Worm (Caenorhabditis elegans): Measurements from ENCODE around the gene ugt-20.

The ugt-20 gene

ce11 chrIV:6059702-6060101 is 23.7 kb downstream of the ugt-20 start:
- TF ChIP-seq ceh-13 (GFP tag; optimal IDR thresholded peaks at IDR 0.05): no peak
- no peak for TF ChIP-seq hnd-1 (tag; optimal IDR thresholded peaks at IDR 0.05)
- no peak for TF ChIP-seq aly-1 (tag; optimal IDR thresholded peaks at IDR 0.05)
- no peak for TF ChIP-seq tra-4 (tag; optimal IDR thresholded peaks at IDR 0.05)
- TF ChIP-seq hmg-4 (GFP tag; optimal IDR thresholded peaks at IDR 0.05): no peak

ce11 chrIV:6054833-6055232 is 28.6 kb downstream of the ugt-20 start:
- TF ChIP-seq aly-1 (tag; optimal IDR thresholded peaks at IDR 0.05): no peak
- no peak for TF ChIP-seq ceh-13 (GFP tag; optimal IDR thresholded peaks at IDR 0.05)
- TF ChIP-seq ceh-36 (tag; optimal IDR thresholded peaks at IDR 0.05): no peak
- TF ChIP-seq sea-1 (GFP tag; conservative IDR thresholded peaks at IDR 0.05): no peak

ce11 chrIV:6053436-6053835 is 30.0 kb downstream of the ugt-20 start:
- TF ChIP-seq tbx-11 (GFP tag; IDR thresholded peaks at IDR 0.05): no peak
- no peak for TF ChIP-seq hnd-1 (tag; optimal IDR thresholded peaks at IDR 0.05)
- TF ChIP-seq scrt-1 (GFP tag; IDR thresholded peaks at IDR 0.05): no peak
- no peak for TF ChIP-seq sea-1 (GFP tag; conservative IDR thresholded peaks at IDR 0.05)
- TF ChIP-seq tbx-37 (GFP tag; conservative IDR thresholded peaks at IDR 0.05): no peak
- TF ChIP-seq flt-1 (GFP tag; IDR thresholded peaks at IDR 0.05): no peak
- no peak for TF ChIP-seq tra-4 (tag; optimal IDR thresholded peaks at IDR 0.05)
- no peak for TF ChIP-seq hmg-4 (GFP tag; optimal IDR thresholded peaks at IDR 0.05)
- no peak for TF ChIP-seq ets-7 (tag; optimal IDR thresholded peaks at IDR 0.05)
- TF ChIP-seq ceh-13 (GFP tag; optimal IDR thresholded peaks at IDR 0.05): no peak
- no peak for TF ChIP-seq ama-1 (optimal IDR thresholded peaks at IDR 0.05)
- no peak for TF ChIP-seq B0310.2 (tag; optimal IDR thresholded peaks at IDR 0.05)
- TF ChIP-seq pes-1 (GFP tag; IDR thresholded peaks at IDR 0.05): no peak
- no peak for TF ChIP-seq aly-1 (tag; optimal IDR thresholded peaks at IDR 0.05)
- no peak for TF ChIP-seq F13C5.2 (tag; optimal IDR thresholded peaks at IDR 0.05)

ce11 chrIV:6051884-6052283 is 31.5 kb downstream of the ugt-20 start:
- no peak for TF ChIP-seq hnd-1 (tag; optimal IDR thresholded peaks at IDR 0.05)
- no peak for TF ChIP-seq aly-1 (tag; optimal IDR thresholded peaks at IDR 0.05)

ce11 chrIV:6049062-6049461 is 34.3 kb downstream of the ugt-20 start:
- TF ChIP-seq hmg-4 (GFP tag; optimal IDR thresholded peaks at IDR 0.05) (no peak), tbx-11 (GFP tag; IDR thresholded peaks at IDR 0.05) (no peak), hnd-1 (tag; optimal IDR thresholded peaks at IDR 0.05) (no peak), ets-7 (tag; optimal IDR thresholded peaks at IDR 0.05) (no peak), ama-1 (optimal IDR thresholded peaks at IDR 0.05) (no peak), sea-1 (GFP tag; conservative IDR thresholded peaks at IDR 0.05) (no peak), B0310.2 (tag; optimal IDR thresholded peaks at IDR 0.05) (no peak), ceh-13 (GFP tag; optimal IDR thresholded peaks at IDR 0.05) (no peak), aly-1 (tag; optimal IDR thresholded peaks at IDR 0.05) (no peak), tbx-37 (GFP tag; conservative IDR thresholded peaks at IDR 0.05) (no peak)

ce11 chrIV:6048462-6048861 is 34.9 kb downstream of the ugt-20 start:
- TF ChIP-seq hnd-1 (tag; optimal IDR thresholded peaks at IDR 0.05): no peak
- no peak for TF ChIP-seq tra-4 (tag; optimal IDR thresholded peaks at IDR 0.05)
- no peak for TF ChIP-seq aly-1 (tag; optimal IDR thresholded peaks at IDR 0.05)
- no peak for TF ChIP-seq pes-1 (GFP tag; IDR thresholded peaks at IDR 0.05)
- TF ChIP-seq ceh-13 (GFP tag; optimal IDR thresholded peaks at IDR 0.05): no peak
- no peak for TF ChIP-seq F13C5.2 (tag; optimal IDR thresholded peaks at IDR 0.05)
- TF ChIP-seq hmg-4 (GFP tag; optimal IDR thresholded peaks at IDR 0.05): no peak
- no peak for TF ChIP-seq hmbx-1 (tag; optimal IDR thresholded peaks at IDR 0.05)
- TF ChIP-seq scrt-1 (GFP tag; IDR thresholded peaks at IDR 0.05): no peak
- TF ChIP-seq ceh-36 (tag; optimal IDR thresholded peaks at IDR 0.05): no peak
- TF ChIP-seq ama-1 (optimal IDR thresholded peaks at IDR 0.05): no peak
- TF ChIP-seq flt-1 (GFP tag; IDR thresholded peaks at IDR 0.05): no peak
- no peak for TF ChIP-seq tbx-37 (GFP tag; conservative IDR thresholded peaks at IDR 0.05)
- no peak for TF ChIP-seq sea-1 (GFP tag; conservative IDR thresholded peaks at IDR 0.05)
- TF ChIP-seq tbx-11 (GFP tag; IDR thresholded peaks at IDR 0.05): no peak
- no peak for TF ChIP-seq ets-7 (tag; optimal IDR thresholded peaks at IDR 0.05)
- TF ChIP-seq B0310.2 (tag; optimal IDR thresholded peaks at IDR 0.05): no peak

ce11 chrIV:6047164-6047727 is 36.2 kb downstream of the ugt-20 start:
- TF ChIP-seq tbx-37 (GFP tag; conservative IDR thresholded peaks at IDR 0.05): no peak
- TF ChIP-seq sea-1 (GFP tag; conservative IDR thresholded peaks at IDR 0.05): no peak
- TF ChIP-seq pes-1 (GFP tag; IDR thresholded peaks at IDR 0.05): no peak
- no peak for TF ChIP-seq flt-1 (GFP tag; IDR thresholded peaks at IDR 0.05)
- TF ChIP-seq aly-1 (tag; optimal IDR thresholded peaks at IDR 0.05): no peak
- TF ChIP-seq scrt-1 (GFP tag; IDR thresholded peaks at IDR 0.05): no peak
- no peak for TF ChIP-seq ama-1 (optimal IDR thresholded peaks at IDR 0.05)
- no peak for TF ChIP-seq ceh-13 (GFP tag; optimal IDR thresholded peaks at IDR 0.05)

ce11 chrIV:6040676-6041075 is 42.7 kb downstream of the ugt-20 start, which contains the start of gene kcc-2:
Gene kcc-2 (plus strand): TSS chrIV:6040976.
- TF ChIP-seq ceh-13 (GFP tag; optimal IDR thresholded peaks at IDR 0.05): no peak
- TF ChIP-seq ceh-36 (tag; optimal IDR thresholded peaks at IDR 0.05): no peak
- TF ChIP-seq sea-1 (GFP tag; conservative IDR thresholded peaks at IDR 0.05): no peak
- no peak for TF ChIP-seq aly-1 (tag; optimal IDR thresholded peaks at IDR 0.05)
- no peak for TF ChIP-seq F13C5.2 (tag; optimal IDR thresholded peaks at IDR 0.05)
- TF ChIP-seq flt-1 (GFP tag; IDR thresholded peaks at IDR 0.05): no peak
- TF ChIP-seq tbx-11 (GFP tag; IDR thresholded peaks at IDR 0.05): no peak
- no peak for TF ChIP-seq hmbx-1 (tag; optimal IDR thresholded peaks at IDR 0.05)
- no peak for TF ChIP-seq scrt-1 (GFP tag; IDR thresholded peaks at IDR 0.05)
